Worm (Caenorhabditis elegans) whole organism, L1 larva: Measurements from ENCODE around the gene tba-7.

ENCODE experiments used
- efl-1 ChIP-seq, 4 experiments: fragments of 150-350 bp; optimal IDR thresholded peaks in 3 of 4; peaks in 1 of 4; 1 replicate in 1 of 4; 2 replicates in 3 of 4; lab custom pipeline; 2014; ENCODE audit warnings: missing biosample characterization in 2 of 4, missing genetic modification characterization in 2 of 4, missing genetic modification reagents in 2 of 4
- efl-3 ChIP-seq: fragments of 200-800 bp; sonication (Bioruptor generic); optimal IDR thresholded peaks from 2 replicates; lab custom pipeline; 2018; ENCODE audit warnings: mild to moderate bottlenecking, missing genetic modification characterization, missing compliant biosample characterization
- grh-1 ChIP-seq: fragments of 200-800 bp; sonication (Bioruptor generic); IDR thresholded peaks from 2 replicates; pipeline ENCODE4 v1.3.6; 2022; ENCODE audit warnings: missing genetic modification reagents, missing genetic modification characterization, missing compliant biosample characterization
- hlh-17 ChIP-seq: fragments of 200-800 bp; sonication (Bioruptor generic); optimal IDR thresholded peaks from 2 replicates; lab custom pipeline; 2018; ENCODE audit warnings: missing genetic modification characterization, mild to moderate bottlenecking, missing compliant biosample characterization, moderate library complexity, borderline replicate concordance
- lin-14 ChIP-seq: fragments of 200-800 bp; sonication (Bioruptor generic); optimal IDR thresholded peaks from 2 replicates; lab custom pipeline; 2018; ENCODE audit warnings: mild to moderate bottlenecking, missing genetic modification characterization, moderate library complexity, missing compliant biosample characterization
- lin-35 ChIP-seq, 2 experiments: fragments of 150-350 bp; optimal IDR thresholded peaks; 2 replicates each; lab custom pipeline; 2014; ENCODE audit warnings: missing biosample characterization in 2 of 2, missing genetic modification characterization in 2 of 2, missing genetic modification reagents in 2 of 2
- mab-9 ChIP-seq: fragments of 200-800 bp; sonication (Bioruptor generic); IDR thresholded peaks from 2 replicates; pipeline ENCODE4 v1.3.6; 2022; ENCODE audit warnings: missing genetic modification reagents, missing genetic modification characterization, missing compliant biosample characterization
- nhr-12 ChIP-seq: sonication (generic microtip); optimal IDR thresholded peaks from 2 replicates; lab custom pipeline; 2017; ENCODE audit warnings: missing biosample characterization, missing genetic modification characterization
- nhr-77 ChIP-seq: fragments of 150-350 bp; optimal IDR thresholded peaks from 2 replicates; lab custom pipeline; 2014; ENCODE audit warnings: missing biosample characterization, missing genetic modification characterization
- nhr-85 ChIP-seq: sonication (generic microtip); peaks from one replicate; lab custom pipeline; 2016; ENCODE audit warnings: missing genetic modification characterization, inconsistent platforms, missing compliant biosample characterization

tba-7 gene

ce11 chrIII:11324093-11324492, 47.5 kb downstream of the tba-7 start:
- TF ChIP-seq lin-35 (GFP tag; optimal IDR thresholded peaks at IDR 0.05; lab: Kevin White, UChicago), result no peak
- no peak for TF ChIP-seq hlh-17
- no peak for TF ChIP-seq nhr-12
- no peak for TF ChIP-seq efl-3 (GFP tag; lab: Kevin White, UChicago)
- peak; percentile 12 for TF ChIP-seq nhr-85
- no peak for TF ChIP-seq lin-14 (GFP tag; lab: Kevin White, UChicago)
- no peak for TF ChIP-seq efl-1 (optimal IDR thresholded peaks at IDR 0.05; lab: Kevin White, UChicago)
- TF ChIP-seq efl-1 (GFP tag; optimal IDR thresholded peaks at IDR 0.05 in 1 of 2; lab: Kevin White, UChicago), result peak in 1 of 2 experiments; percentile 64
- 0 out of 2 replicates have a peak, but pooled peaks have one; percentile 7 for TF ChIP-seq grh-1
- TF ChIP-seq nhr-77 (tag; lab: Kevin White, UChicago), result no peak
- 0 out of 2 replicates have a peak, but pooled peaks have one; percentile 18 for TF ChIP-seq mab-9 (GFP tag; lab: Robert Waterston, UW)
